Fruit fly (Drosophila melanogaster) whole organism: Measurements from ENCODE around the gene CG4686.

Experiments used
- CG8478 ChIP-seq: fragments of >200 bp; optimal IDR thresholded peaks from 2 replicates; lab custom pipeline; 2018; ENCODE audit warnings: inconsistent platforms
- EcR ChIP-seq, 2 experiments: fragments of >200 bp; optimal IDR thresholded peaks; 2 replicates each; lab custom pipeline; 2017; ENCODE audit warnings: missing biosample characterization in 2 of 2, missing genetic modification characterization in 2 of 2, missing genetic modification reagents in 2 of 2
- pan ChIP-seq: fragments of >200 bp; optimal IDR thresholded peaks from 2 replicates; lab custom pipeline; 2017
- psq ChIP-seq: fragments of >200 bp; optimal IDR thresholded peaks from 2 replicates; lab custom pipeline; 2017
- usp ChIP-seq: fragments of >200 bp; optimal IDR thresholded peaks from 2 replicates; lab custom pipeline; 2017; ENCODE audit warnings: missing biosample characterization, missing genetic modification characterization, mixed read lengths

- TF ChIP-seq psq (lab: Kevin White, UChicago) (no peak), usp (GFP tag; lab: Kevin White, UChicago) (no peak), EcR (GFP tag; optimal IDR thresholded peaks at IDR 0.05; lab: Kevin White, UChicago) (no peak), CG8478 (lab: Kevin White, UChicago) (no peak), pan (lab: Kevin White, UChicago) (no peak)
Measured at dm6 chr3R:19879470-19880052, 15.3 kb downstream of the CG4686 start, which contains the start of gene Ask1.
